Fruit fly (Drosophila melanogaster) Kc167 (cell line): ENCODE measurements around the gene CG43120.

Source experiments
- Sin3A ChIP-seq: fragments of >200 bp; optimal IDR thresholded peaks from 2 replicates; lab custom pipeline; 2018; ENCODE audit warnings: missing external identifiers
- h ChIP-seq: fragments of >200 bp; optimal IDR thresholded peaks from 3 replicates; lab custom pipeline; 2018; ENCODE audit warnings: missing external identifiers
- insv ChIP-seq: fragments of >200 bp; optimal IDR thresholded peaks from 3 replicates; lab custom pipeline; 2018; ENCODE audit warnings: missing external identifiers
- psq ChIP-seq: fragments of >200 bp; optimal IDR thresholded peaks from 2 replicates; lab custom pipeline; 2017; ENCODE audit warnings: missing external identifiers
- ttk ChIP-seq: sonication (Bioruptor generic); optimal IDR thresholded peaks from 2 replicates; lab custom pipeline; 2017; ENCODE audit warnings: missing external identifiers

dm6 chr3L:14338886-14339285, 42.8 kb upstream of the CG43120 start:
- TF ChIP-seq h (lab: Kevin White, UChicago) (no peak), psq (lab: Kevin White, UChicago) (no peak), Sin3A (lab: Kevin White, UChicago) (no peak), ttk (no peak), insv (lab: Kevin White, UChicago) (no peak)
